Fruit fly (Drosophila melanogaster) whole organism, pupa: ENCODE measurements around the gene Mco1.

Source experiments
- CG10348 ChIP-seq: fragments of 200-800 bp; sonication (Bioruptor generic); IDR thresholded peaks from 2 replicates; pipeline ENCODE4 v1.3.6; 2022; ENCODE audit warnings: missing biosample characterization, missing genetic modification characterization
- CG12605 ChIP-seq: fragments of 200-800 bp; sonication (Bioruptor generic); IDR thresholded peaks from 2 replicates; pipeline ENCODE4 v1.3.6; 2022; ENCODE audit warnings: missing biosample characterization, missing genetic modification characterization
- CG13204 ChIP-seq: fragments of 200-800 bp; sonication (Bioruptor generic); optimal IDR thresholded peaks from 2 replicates; lab custom pipeline; 2018; ENCODE audit warnings: missing biosample characterization, mild to moderate bottlenecking, missing genetic modification characterization, moderate library complexity
- CG14655 ChIP-seq: fragments of 200-800 bp; sonication (Bioruptor generic); optimal IDR thresholded peaks from 3 replicates; lab custom pipeline; 2017; ENCODE audit warnings: mild to moderate bottlenecking, missing biosample characterization, missing genetic modification reagents, missing genetic modification characterization
- CG15710 ChIP-seq: fragments of 200-800 bp; sonication (Bioruptor generic); optimal IDR thresholded peaks from 2 replicates; lab custom pipeline; 2018; ENCODE audit warnings: missing biosample characterization, mild to moderate bottlenecking, missing genetic modification characterization, moderate library complexity
- CG17806 ChIP-seq: fragments of 200-800 bp; sonication (Bioruptor generic); optimal IDR thresholded peaks from 2 replicates; lab custom pipeline; 2018; ENCODE audit warnings: missing biosample characterization, mild to moderate bottlenecking, missing genetic modification characterization, moderate library complexity
- CG32121 ChIP-seq: fragments of 200-800 bp; sonication (Bioruptor generic); IDR thresholded peaks from 2 replicates; pipeline ENCODE4 v1.3.6; 2022; ENCODE audit warnings: missing biosample characterization, missing genetic modification characterization
- CG34367 ChIP-seq: fragments of 200-800 bp; sonication (Bioruptor generic); optimal IDR thresholded peaks from 2 replicates; lab custom pipeline; 2018; ENCODE audit warnings: missing biosample characterization, mild to moderate bottlenecking, missing genetic modification characterization
- CG4496 ChIP-seq: fragments of 200-800 bp; sonication (Bioruptor generic); IDR thresholded peaks from 3 replicates; pipeline ENCODE4 v1.3.6; 2022; ENCODE audit warnings: missing biosample characterization, missing genetic modification characterization
- CG8159 ChIP-seq: fragments of 200-800 bp; sonication (Bioruptor generic); optimal IDR thresholded peaks from 3 replicates; lab custom pipeline; 2018; ENCODE audit warnings: missing biosample characterization, mild to moderate bottlenecking, missing genetic modification characterization, moderate library complexity
- CG8301 ChIP-seq: fragments of 200-800 bp; sonication (Bioruptor generic); optimal IDR thresholded peaks from 2 replicates; lab custom pipeline; 2018; ENCODE audit warnings: missing biosample characterization, mild to moderate bottlenecking, missing genetic modification characterization
- CG9948 ChIP-seq: fragments of 200-800 bp; sonication (Bioruptor generic); optimal IDR thresholded peaks from 2 replicates; lab custom pipeline; 2018; ENCODE audit warnings: missing biosample characterization, mild to moderate bottlenecking, missing genetic modification characterization, moderate library complexity
- D1 ChIP-seq: fragments of 200-800 bp; sonication (Bioruptor generic); optimal IDR thresholded peaks from 2 replicates; lab custom pipeline; 2018; ENCODE audit warnings: missing biosample characterization, mild to moderate bottlenecking, missing genetic modification characterization, moderate library complexity
- EcR ChIP-seq: fragments of 200-800 bp; sonication (Bioruptor generic); optimal IDR thresholded peaks from 3 replicates; lab custom pipeline; 2019; ENCODE audit warnings: missing biosample characterization, missing genetic modification characterization, mild to moderate bottlenecking, moderate library complexity, missing genetic modification reagents
- Ets98B ChIP-seq: fragments of 200-800 bp; sonication (Bioruptor generic); IDR thresholded peaks from 2 replicates; pipeline ENCODE4 v1.3.6; 2022; ENCODE audit warnings: missing biosample characterization, missing genetic modification characterization
- Pif1A ChIP-seq: fragments of 200-800 bp; sonication (Bioruptor generic); optimal IDR thresholded peaks from 3 replicates; lab custom pipeline; 2016; ENCODE audit warnings: missing biosample characterization, missing genetic modification characterization
- Pif1B ChIP-seq: fragments of 200-800 bp; sonication (Bioruptor generic); optimal IDR thresholded peaks from 3 replicates; lab custom pipeline; 2016; ENCODE audit warnings: missing biosample characterization, missing genetic modification characterization
- Snoo ChIP-seq: fragments of 200-800 bp; sonication (Bioruptor generic); optimal IDR thresholded peaks from 3 replicates; lab custom pipeline; 2017; ENCODE audit warnings: missing biosample characterization, mild to moderate bottlenecking, missing genetic modification characterization, inconsistent platforms
- fd96Ca ChIP-seq: fragments of 200-800 bp; sonication (Bioruptor generic); IDR thresholded peaks from 3 replicates; pipeline ENCODE4 v1.3.6; 2022; ENCODE audit warnings: missing biosample characterization, missing genetic modification characterization
- gl ChIP-seq: fragments of 200-800 bp; sonication (Bioruptor generic); optimal IDR thresholded peaks from 2 replicates; lab custom pipeline; 2018; ENCODE audit warnings: missing biosample characterization, mild to moderate bottlenecking, missing genetic modification characterization
- rn ChIP-seq: fragments of 200-800 bp; sonication (Bioruptor generic); IDR thresholded peaks from 2 replicates; pipeline ENCODE4 v1.3.6; 2022; ENCODE audit warnings: missing biosample characterization, missing genetic modification characterization

Mco1 gene

dm6 chr2L:9435099-9435498 is 18.7 kb downstream of the Mco1 start, which contains the start of gene CG3769:
CG3769 (plus strand) TSS chr2L:9435399.
- TF ChIP-seq CG13204 (GFP tag; lab: Kevin White, UChicago) (no peak), rn (GFP tag; lab: Robert Waterston, UW) (no peak), CG15710 (tag; lab: Kevin White, UChicago) (no peak), fd96Ca (no peak), CG8159 (tag; lab: Kevin White, UChicago) (no peak), Ets98B (GFP tag; lab: Robert Waterston, UW) (no peak), Pif1A (GFP tag; lab: Kevin White, UChicago) (no peak), CG4496 (no peak), Pif1B (no peak)
- TF ChIP-seq, all 21 proteins: peak for 0

DNA sequence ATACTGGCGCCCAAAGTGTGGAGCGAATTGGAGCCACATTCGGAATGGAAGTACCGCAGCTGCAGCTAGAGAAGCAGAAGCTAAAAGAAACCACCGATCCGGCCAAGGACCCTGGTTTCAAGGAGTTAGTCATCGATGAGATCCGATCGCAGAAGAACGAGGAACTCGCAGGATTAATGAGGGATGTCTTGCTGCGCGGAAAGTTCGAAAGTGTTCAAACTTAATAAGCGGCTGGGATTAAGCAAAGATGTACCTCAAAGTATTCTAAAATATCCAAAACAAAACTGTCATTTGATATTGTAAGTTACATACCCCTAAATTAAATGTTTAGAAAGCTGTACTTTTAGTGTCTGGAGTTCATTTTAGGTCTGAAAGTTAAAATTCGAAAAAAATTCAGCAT is 20.1 kb downstream of the Mco1 start, which contains the start of gene RpS28-like:
RpS28-like (plus strand) TSS at position 301 of the 400 bp plus-strand sequence.
- TF ChIP-seq CG4496 (no peak), Ets98B (GFP tag; lab: Robert Waterston, UW) (no peak), CG10348 (GFP tag; lab: Robert Waterston, UW) (no peak), Pif1A (GFP tag; lab: Kevin White, UChicago) (no peak), gl (tag; lab: Kevin White, UChicago) (no peak), rn (GFP tag; lab: Robert Waterston, UW) (no peak), CG8159 (tag; lab: Kevin White, UChicago) (no peak), CG34367 (tag; lab: Kevin White, UChicago) (no peak), CG15710 (tag; lab: Kevin White, UChicago) (no peak), CG17806 (tag; lab: Kevin White, UChicago) (no peak), D1 (tag; lab: Kevin White, UChicago) (no peak), CG12605 (GFP tag; lab: Robert Waterston, UW) (no peak), fd96Ca (no peak), Snoo (tag; lab: Kevin White, UChicago) (no peak)
- TF ChIP-seq, all 21 proteins: peak for 0

DNA sequence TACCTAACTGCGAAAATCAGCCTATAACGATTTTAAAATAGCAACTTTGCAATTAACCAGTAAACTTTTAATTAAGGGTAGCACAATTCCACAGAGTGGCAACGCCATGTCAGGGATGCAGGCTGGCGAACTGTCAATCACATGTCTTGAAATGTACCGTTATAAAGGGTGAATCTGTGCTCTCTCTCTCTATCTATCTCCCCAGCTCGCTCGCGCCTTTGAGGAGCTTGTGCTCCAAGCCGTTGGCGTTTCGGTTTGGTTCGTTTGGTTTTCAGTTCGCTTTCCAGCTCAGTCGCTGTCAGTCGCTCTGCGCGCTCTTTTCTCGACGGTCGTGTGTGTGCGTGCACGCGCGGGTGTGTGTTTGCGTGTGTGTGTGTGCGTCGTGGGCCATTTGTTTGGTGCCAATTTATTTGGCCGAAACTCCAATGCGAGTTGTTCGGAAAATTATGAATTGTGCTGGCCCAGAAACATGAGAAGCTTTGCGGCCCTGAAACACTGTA is 20.9 kb downstream of the Mco1 start, which contains the start of gene numb:
numb (plus strand) TSS at position 254 of the 500 bp plus-strand sequence.
- TF ChIP-seq CG32121 (GFP tag; lab: Robert Waterston, UW) (0 out of 2 replicates have a peak, but pooled peaks have one; percentile 10), D1 (tag; lab: Kevin White, UChicago) (no peak), Ets98B (GFP tag; lab: Robert Waterston, UW) (peak; percentile 45; the same call in 1 of the 2 replicates)

dm6 chr2L:9438227-9438626 is 21.8 kb downstream of the Mco1 start:
- TF ChIP-seq Pif1A (GFP tag; lab: Kevin White, UChicago): peak; percentile 7
- peak; percentile 13 for TF ChIP-seq Snoo (tag; lab: Kevin White, UChicago)
- TF ChIP-seq CG32121 (GFP tag; lab: Robert Waterston, UW): peak; percentile 42; the same call in 1 of the 2 replicates
- TF ChIP-seq CG13204 (GFP tag; lab: Kevin White, UChicago): no peak
- peak; percentile 34 for TF ChIP-seq CG8301
- TF ChIP-seq CG12605 (GFP tag; lab: Robert Waterston, UW): no peak
- no peak for TF ChIP-seq rn (GFP tag; lab: Robert Waterston, UW)
- peak; percentile 39 for TF ChIP-seq CG17806 (tag; lab: Kevin White, UChicago)
- peak; percentile 47 for TF ChIP-seq Ets98B (GFP tag; lab: Robert Waterston, UW)
- TF ChIP-seq CG9948 (tag; lab: Kevin White, UChicago): peak; percentile 27
- TF ChIP-seq CG34367 (tag; lab: Kevin White, UChicago): peak; percentile 23
- peak; percentile 40 for TF ChIP-seq CG14655
- peak; percentile 70; the same call in 1 of the 3 replicates for TF ChIP-seq CG4496
- TF ChIP-seq CG8159 (tag; lab: Kevin White, UChicago): peak; percentile 44
- TF ChIP-seq EcR (GFP tag; lab: Kevin White, UChicago): no peak
- no peak for TF ChIP-seq D1 (tag; lab: Kevin White, UChicago)
- peak; percentile 32 for TF ChIP-seq CG15710 (tag; lab: Kevin White, UChicago)
- no peak; the same call in 2 of the 3 replicates for TF ChIP-seq fd96Ca
- no peak for TF ChIP-seq Pif1B

DNA sequence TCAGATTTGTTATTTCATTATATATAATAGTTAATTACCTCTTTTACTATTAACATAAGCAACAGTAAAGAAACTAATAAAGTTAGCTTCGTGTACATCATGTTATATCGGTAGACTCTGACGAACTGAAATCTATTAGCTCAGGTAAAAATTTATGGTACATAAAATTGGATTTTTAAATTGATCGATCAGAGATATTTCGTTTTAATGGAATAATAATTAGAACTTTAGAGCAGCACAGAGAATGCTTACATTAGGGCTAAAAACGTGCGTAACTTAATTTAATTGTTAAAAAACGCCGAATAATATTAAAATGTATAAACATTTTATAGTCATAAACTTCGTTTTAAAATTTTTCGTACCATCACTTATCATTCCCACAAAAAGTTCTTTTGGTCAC is 24.3 kb downstream of the Mco1 start, which contains the start of gene CG33723:
CG33723 (minus strand) TSS at position 101 of the 400 bp plus-strand sequence.
- TF ChIP-seq gl (tag; lab: Kevin White, UChicago) (no peak), CG15710 (tag; lab: Kevin White, UChicago) (no peak), CG4496 (no peak), CG32121 (GFP tag; lab: Robert Waterston, UW) (no peak), Ets98B (GFP tag; lab: Robert Waterston, UW) (no peak), EcR (GFP tag; lab: Kevin White, UChicago) (no peak), CG12605 (GFP tag; lab: Robert Waterston, UW) (no peak), CG10348 (GFP tag; lab: Robert Waterston, UW) (no peak), fd96Ca (no peak), CG9948 (tag; lab: Kevin White, UChicago) (no peak), rn (GFP tag; lab: Robert Waterston, UW) (no peak), CG17806 (tag; lab: Kevin White, UChicago) (no peak), Snoo (tag; lab: Kevin White, UChicago) (no peak)

dm6 chr2L:9442795-9443287 is 26.5 kb downstream of the Mco1 start:
- TF ChIP-seq rn (GFP tag; lab: Robert Waterston, UW): no peak
- no peak for TF ChIP-seq Pif1A (GFP tag; lab: Kevin White, UChicago)
- TF ChIP-seq gl (tag; lab: Kevin White, UChicago): no peak
- TF ChIP-seq D1 (tag; lab: Kevin White, UChicago): no peak
- TF ChIP-seq fd96Ca: no peak
- no peak for TF ChIP-seq CG15710 (tag; lab: Kevin White, UChicago)
- TF ChIP-seq CG34367 (tag; lab: Kevin White, UChicago): no peak
- TF ChIP-seq CG4496: no peak
- TF ChIP-seq CG14655: no peak
- no peak for TF ChIP-seq CG9948 (tag; lab: Kevin White, UChicago)
- no peak for TF ChIP-seq CG12605 (GFP tag; lab: Robert Waterston, UW)
- TF ChIP-seq CG32121 (GFP tag; lab: Robert Waterston, UW): no peak
- no peak for TF ChIP-seq Pif1B
- TF ChIP-seq Ets98B (GFP tag; lab: Robert Waterston, UW): no peak
- no peak for TF ChIP-seq CG8301
- no peak for TF ChIP-seq CG13204 (GFP tag; lab: Kevin White, UChicago)
- TF ChIP-seq CG10348 (GFP tag; lab: Robert Waterston, UW): no peak
